Worm (Caenorhabditis elegans) whole organism, late embryonic: ENCODE measurements around the gene fbxa-224.
A peak's percentile ranks its signal among the peaks of the same experiment; 100 is the strongest.

Experiments
- C08G9.2 ChIP-seq: sonication (generic microtip); optimal IDR thresholded peaks from 2 replicates; lab custom pipeline; 2016; ENCODE audit warnings: mild to moderate bottlenecking, missing genetic modification characterization, moderate library complexity, missing compliant biosample characterization
- C38D4.7 ChIP-seq: fragments of 200-800 bp; sonication (Bioruptor generic); optimal IDR thresholded peaks from 2 replicates; lab custom pipeline; 2018; ENCODE audit warnings: mild to moderate bottlenecking, missing genetic modification characterization, moderate library complexity, missing compliant biosample characterization
- F13H6.1 ChIP-seq: sonication (generic microtip); optimal IDR thresholded peaks from 2 replicates; lab custom pipeline; 2016; ENCODE audit warnings: missing genetic modification characterization, missing compliant biosample characterization
- K02D7.2 ChIP-seq: sonication (generic microtip); optimal IDR thresholded peaks from 2 replicates; lab custom pipeline; 2017; ENCODE audit warnings: mild to moderate bottlenecking, missing genetic modification characterization, missing compliant biosample characterization
- ahr-1 ChIP-seq: sonication (generic microtip); optimal IDR thresholded peaks from 2 replicates; lab custom pipeline; 2016; ENCODE audit warnings: missing genetic modification characterization, missing compliant biosample characterization
- ceh-2 ChIP-seq: sonication (generic microtip); optimal IDR thresholded peaks from 2 replicates; lab custom pipeline; 2016; ENCODE audit warnings: missing genotype, missing genetic modification characterization, missing compliant biosample characterization
- ceh-22 ChIP-seq: sonication (generic microtip); optimal IDR thresholded peaks from 2 replicates; lab custom pipeline; 2017; ENCODE audit warnings: missing biosample characterization, missing genetic modification characterization
- ceh-30 ChIP-seq: fragments of 150-350 bp; optimal IDR thresholded peaks from 2 replicates; lab custom pipeline; 2014; ENCODE audit warnings: missing biosample characterization, missing genetic modification characterization
- ceh-31 ChIP-seq: sonication (generic microtip); optimal IDR thresholded peaks from 2 replicates; lab custom pipeline; 2016; ENCODE audit warnings: missing genetic modification characterization, missing compliant biosample characterization
- ceh-34 ChIP-seq: sonication (generic microtip); optimal IDR thresholded peaks from 2 replicates; lab custom pipeline; 2016; ENCODE audit warnings: mild to moderate bottlenecking, missing genetic modification characterization, missing compliant biosample characterization
- ceh-45 ChIP-seq: fragments of 200-800 bp; sonication (Bioruptor generic); IDR thresholded peaks from 2 replicates; pipeline ENCODE4 v1.3.6; 2022; ENCODE audit warnings: missing genetic modification reagents, missing genetic modification characterization, missing compliant biosample characterization
- ceh-6 ChIP-seq: fragments of 200-800 bp; sonication (Bioruptor generic); optimal IDR thresholded peaks from 2 replicates; lab custom pipeline; 2018; ENCODE audit warnings: mild to moderate bottlenecking, missing genetic modification characterization, missing compliant biosample characterization
- che-1 ChIP-seq: sonication (generic microtip); optimal IDR thresholded peaks from 2 replicates; lab custom pipeline; 2016; ENCODE audit warnings: mild to moderate bottlenecking, missing genetic modification characterization, missing compliant biosample characterization
- dmd-4 ChIP-seq: sonication (generic microtip); optimal IDR thresholded peaks from 2 replicates; lab custom pipeline; 2016; ENCODE audit warnings: borderline replicate concordance, missing genetic modification characterization, missing compliant biosample characterization
- dve-1 ChIP-seq: sonication (generic microtip); optimal IDR thresholded peaks from 2 replicates; lab custom pipeline; 2017; ENCODE audit warnings: antibody characterized with exemption, mild to moderate bottlenecking, missing genetic modification characterization, missing compliant biosample characterization
- elt-2 ChIP-seq: sonication (generic microtip); optimal IDR thresholded peaks from 2 replicates; lab custom pipeline; 2016; ENCODE audit warnings: missing genetic modification reagents, missing genetic modification characterization, missing compliant biosample characterization
- ets-4 ChIP-seq: sonication (generic microtip); optimal IDR thresholded peaks from 2 replicates; lab custom pipeline; 2016; ENCODE audit warnings: missing genetic modification characterization, missing compliant biosample characterization
- eyg-1 ChIP-seq: sonication (generic microtip); optimal IDR thresholded peaks from 2 replicates; lab custom pipeline; 2016; ENCODE audit warnings: missing genotype, missing genetic modification characterization, missing compliant biosample characterization
- fax-1 ChIP-seq: sonication (generic microtip); optimal IDR thresholded peaks from 2 replicates; lab custom pipeline; 2016; ENCODE audit warnings: missing genotype, missing genetic modification characterization, missing compliant biosample characterization
- fkh-10 ChIP-seq: fragments of 150-350 bp; optimal IDR thresholded peaks from 2 replicates; lab custom pipeline; 2014; ENCODE audit warnings: missing biosample characterization, missing genetic modification reagents, missing genetic modification characterization
- gmeb-2 ChIP-seq: sonication (generic microtip); optimal IDR thresholded peaks from 2 replicates; lab custom pipeline; 2016; ENCODE audit warnings: missing genetic modification characterization, inconsistent platforms, missing compliant biosample characterization
- hlh-6 ChIP-seq: sonication (generic microtip); optimal IDR thresholded peaks from 2 replicates; lab custom pipeline; 2016; ENCODE audit warnings: missing genotype, missing genetic modification characterization, missing compliant biosample characterization
- hlh-8 ChIP-seq: sonication (generic microtip); optimal IDR thresholded peaks from 2 replicates; lab custom pipeline; 2016; ENCODE audit warnings: missing genotype, missing genetic modification characterization, missing compliant biosample characterization
- lim-6 ChIP-seq: sonication (generic microtip); optimal IDR thresholded peaks from 2 replicates; lab custom pipeline; 2016; ENCODE audit warnings: missing genetic modification characterization, missing compliant biosample characterization
- lin-11 ChIP-seq: fragments of 200-800 bp; sonication (Bioruptor generic); optimal IDR thresholded peaks from 2 replicates; lab custom pipeline; 2018; ENCODE audit warnings: mild to moderate bottlenecking, missing genetic modification characterization, missing compliant biosample characterization
- madf-2 ChIP-seq: sonication (generic microtip); optimal IDR thresholded peaks from 2 replicates; lab custom pipeline; 2017; ENCODE audit warnings: missing genetic modification characterization, missing compliant biosample characterization
- mec-3 ChIP-seq: sonication (generic microtip); optimal IDR thresholded peaks from 2 replicates; lab custom pipeline; 2016; ENCODE audit warnings: borderline replicate concordance, missing genetic modification characterization, missing compliant biosample characterization
- nfya-1 ChIP-seq: sonication (generic microtip); optimal IDR thresholded peaks from 2 replicates; lab custom pipeline; 2017; ENCODE audit warnings: missing genetic modification characterization, mild to moderate bottlenecking, missing compliant biosample characterization, antibody characterized with exemption, moderate library complexity
- odd-2 ChIP-seq: sonication (generic microtip); optimal IDR thresholded peaks from 2 replicates; lab custom pipeline; 2017; ENCODE audit warnings: antibody characterized with exemption, mild to moderate bottlenecking, missing genetic modification characterization, missing compliant biosample characterization
- pag-3 ChIP-seq: sonication (generic microtip); optimal IDR thresholded peaks from 2 replicates; lab custom pipeline; 2016; ENCODE audit warnings: missing compliant biosample characterization, missing genetic modification characterization, borderline replicate concordance
- pqm-1 ChIP-seq: sonication (generic microtip); optimal IDR thresholded peaks from 2 replicates; lab custom pipeline; 2016; ENCODE audit warnings: missing genetic modification characterization, missing compliant biosample characterization
- pros-1 ChIP-seq: fragments of 150-350 bp; optimal IDR thresholded peaks from 2 replicates; lab custom pipeline; 2014; ENCODE audit warnings: missing biosample characterization, missing genetic modification reagents, missing genetic modification characterization
- rnt-1 ChIP-seq: sonication (generic microtip); optimal IDR thresholded peaks from 2 replicates; lab custom pipeline; 2016; ENCODE audit warnings: missing genetic modification characterization, missing compliant biosample characterization
- syd-9 ChIP-seq: sonication (generic microtip); optimal IDR thresholded peaks from 2 replicates; lab custom pipeline; 2016; ENCODE audit warnings: mild to moderate bottlenecking, missing genetic modification characterization, moderate library complexity, missing compliant biosample characterization
- tbx-2 ChIP-seq: sonication (generic microtip); optimal IDR thresholded peaks from 2 replicates; lab custom pipeline; 2016; ENCODE audit warnings: missing genetic modification characterization, missing compliant biosample characterization
- unc-3 ChIP-seq, 2 experiments: fragments of 200-800 bp in 1 of 2; sonication (Bioruptor generic) in 1 of 2; sonication (generic microtip) in 1 of 2; conservative IDR thresholded peaks in 1 of 2; optimal IDR thresholded peaks in 1 of 2; 2 replicates each; pipeline versions ENCODE4 v1.3.6 to Lab custom; 2016 to 2022; ENCODE audit warnings: missing compliant biosample characterization in 2 of 2, missing genetic modification characterization in 2 of 2, missing genetic modification reagents in 1 of 2
- unc-42 ChIP-seq: sonication (generic microtip); optimal IDR thresholded peaks from 2 replicates; lab custom pipeline; 2016; ENCODE audit warnings: missing genotype, missing genetic modification characterization, missing compliant biosample characterization
- zip-5 ChIP-seq: sonication (generic microtip); optimal IDR thresholded peaks from 2 replicates; lab custom pipeline; 2016; ENCODE audit warnings: missing genetic modification characterization, missing compliant biosample characterization

Gene fbxa-224

DNA sequence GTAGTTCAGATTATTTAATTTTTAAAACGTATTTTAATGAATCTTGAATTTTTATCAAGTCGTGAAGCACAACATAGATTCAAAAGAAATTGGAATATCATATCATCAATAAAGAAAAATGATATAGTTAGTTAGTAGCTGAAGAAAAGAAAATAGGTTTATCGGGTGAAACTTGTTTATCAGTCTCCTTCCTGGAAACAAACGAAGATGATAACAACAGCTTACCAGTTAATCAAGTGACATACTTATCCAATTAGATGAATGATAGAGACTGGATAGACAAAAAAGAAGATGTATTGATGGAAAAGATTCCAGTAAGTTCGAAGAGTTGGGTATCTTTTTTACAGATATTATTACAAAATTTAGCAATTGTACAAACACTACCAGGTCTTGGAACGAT is 5.0 kb downstream of the fbxa-224 start:
- TF ChIP-seq rnt-1 = no peak
- no peak for TF ChIP-seq pqm-1 (tag; lab: Kevin White, UChicago)
- no peak for TF ChIP-seq dve-1
- TF ChIP-seq ceh-22 (tag; lab: Kevin White, UChicago) = no peak
- TF ChIP-seq ceh-34 (tag; lab: Kevin White, UChicago) = no peak

ce11 chrII:7537603-7538230 is 10.2 kb downstream of the fbxa-224 start, which contains the start of gene nfi-1:
Gene nfi-1, plus strand, starts transcription at chrII:7538180.
- TF ChIP-seq fkh-10 (GFP tag; lab: Kevin White, UChicago) (no peak), odd-2 (tag; lab: Kevin White, UChicago) (no peak), elt-2 (tag; lab: Kevin White, UChicago) (peak; percentile 44), ceh-6 (GFP tag; lab: Kevin White, UChicago) (no peak), fax-1 (tag; lab: Kevin White, UChicago) (peak; percentile 17), mec-3 (tag; lab: Kevin White, UChicago) (no peak), hlh-6 (tag; lab: Kevin White, UChicago) (no peak), ceh-30 (tag; lab: Kevin White, UChicago) (no peak), C08G9.2 (peak; percentile 74), pag-3 (tag; lab: Kevin White, UChicago) (no peak), ahr-1 (tag; lab: Kevin White, UChicago) (no peak), zip-5 (tag; lab: Kevin White, UChicago) (no peak), eyg-1 (no peak), ceh-2 (tag; lab: Kevin White, UChicago) (peak; percentile 70), F13H6.1 (tag; lab: Kevin White, UChicago) (no peak), hlh-8 (tag; lab: Kevin White, UChicago) (peak; percentile 38), nfya-1 (no peak), K02D7.2 (tag; lab: Kevin White, UChicago) (no peak), ets-4 (peak; percentile 61), dmd-4 (tag; lab: Kevin White, UChicago) (no peak), tbx-2 (peak; percentile 62), rnt-1 (no peak), C38D4.7 (GFP tag; lab: Kevin White, UChicago) (no peak), ceh-45 (GFP tag; lab: Robert Waterston, UW) (no peak), unc-3 (GFP tag; conservative IDR thresholded peaks at IDR 0.05; lab: Robert Waterston, UW) (no peak), unc-3 (tag; optimal IDR thresholded peaks at IDR 0.05; lab: Kevin White, UChicago) (no peak), syd-9 (tag; lab: Kevin White, UChicago) (no peak), gmeb-2 (tag; lab: Kevin White, UChicago) (no peak), madf-2 (tag; lab: Kevin White, UChicago) (no peak), lim-6 (tag; lab: Kevin White, UChicago) (peak; percentile 7), unc-42 (peak; percentile 47), ceh-31 (tag; lab: Kevin White, UChicago) (peak; percentile 67), lin-11 (tag; lab: Kevin White, UChicago) (no peak)

ce11 chrII:7534934-7535333 is 13.0 kb downstream of the fbxa-224 start, which contains the start of gene ZK1290.13:
Gene ZK1290.13, plus strand, starts transcription at chrII:7535006.
- TF ChIP-seq pqm-1 (tag; lab: Kevin White, UChicago) = no peak
- TF ChIP-seq pros-1 (tag; lab: Kevin White, UChicago) = no peak
- no peak for TF ChIP-seq che-1 (tag; lab: Kevin White, UChicago)
- TF ChIP-seq F13H6.1 (tag; lab: Kevin White, UChicago) = no peak
- no peak for TF ChIP-seq syd-9 (tag; lab: Kevin White, UChicago)
